Fruit fly (Drosophila melanogaster): ENCODE measurements around the gene GstD6.

DNA sequence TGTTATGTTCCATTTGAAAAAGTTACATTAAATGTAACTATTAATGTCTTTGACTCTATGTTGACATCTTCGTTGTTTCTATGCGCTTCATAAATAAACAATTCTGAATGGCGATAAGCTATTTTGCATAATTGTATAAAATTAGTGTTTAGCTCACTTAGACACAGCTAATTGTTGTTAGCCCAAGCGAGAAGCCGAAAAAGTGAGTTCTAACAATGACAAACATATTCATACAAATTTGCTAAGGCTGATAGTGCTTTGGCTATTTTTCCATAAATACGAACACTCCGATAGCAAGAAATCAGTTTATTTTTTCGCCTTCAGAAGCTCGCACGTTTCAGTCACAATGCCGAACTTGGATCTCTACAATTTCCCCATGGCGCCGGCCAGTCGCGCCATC, 1.3 kb downstream of the GstD6 start, which contains the start of gene GstD7:
- TF ChIP-seq EcR (GFP tag; optimal IDR thresholded peaks at IDR 0.05) (no peak), psq (optimal IDR thresholded peaks at IDR 0.05) (no peak), CG8478 (optimal IDR thresholded peaks at IDR 0.05) (no peak), Dll (optimal IDR thresholded peaks at IDR 0.05) (no peak)
